Fruit fly (Drosophila melanogaster): ENCODE results near the gene CG17776.

CG17776 gene

dm6 chrX:2172420-2172827 lies 12.1 kb upstream of the CG17776 start, which contains the start of gene ND-B14.5A (continued):
- TF ChIP-seq gro (GFP tag; optimal IDR thresholded peaks at IDR 0.05) (peak; percentile 3), ato (GFP tag; IDR thresholded peaks at IDR 0.05; ENCODE audit: partially characterized antibody) (peak; percentile 97), Pdp1 (GFP tag; optimal IDR thresholded peaks at IDR 0.05) (peak in 1 of 2 experiments; percentile 92), Neu2 (GFP tag; optimal IDR thresholded peaks at IDR 0.05; ENCODE audit: borderline replicate concordance) (no peak), crp (GFP tag; optimal IDR thresholded peaks at IDR 0.05) (peak in 1 of 2 experiments; percentile 64), CG8388 (GFP tag; optimal IDR thresholded peaks at IDR 0.05) (no peak), ham (GFP tag; IDR thresholded peaks at IDR 0.05) (no peak), CG16815 (GFP tag; optimal IDR thresholded peaks at IDR 0.05) (no peak), Opbp (GFP tag; IDR thresholded peaks at IDR 0.05; ENCODE audit: partially characterized antibody) (peak; percentile 96), Ssrp (tag; optimal IDR thresholded peaks at IDR 0.05) (no peak), slp2 (GFP tag; optimal IDR thresholded peaks at IDR 0.05) (no peak), CG8290 (GFP tag; optimal IDR thresholded peaks at IDR 0.05) (no peak), CG8290 (tag; optimal IDR thresholded peaks at IDR 0.05) (peak in 1 of 2 experiments; percentile 27), hb (GFP tag; IDR thresholded peaks at IDR 0.05; ENCODE audit: partially characterized antibody) (peak; percentile 96), CG42726 (GFP tag; IDR thresholded peaks at IDR 0.05; ENCODE audit: partially characterized antibody) (peak; percentile 83), Dll (GFP tag; IDR thresholded peaks at IDR 0.05; ENCODE audit: partially characterized antibody) (peak; percentile 92), ci (GFP tag; IDR thresholded peaks at IDR 0.05) (peak; percentile 29; the same call in 1 of the 3 replicates), CG1603 (tag; optimal IDR thresholded peaks at IDR 0.05) (peak; percentile 65), jing (GFP tag; optimal IDR thresholded peaks at IDR 0.05) (no peak), CG6654 (GFP tag; optimal IDR thresholded peaks at IDR 0.05) (no peak), wor (GFP tag; IDR thresholded peaks at IDR 0.05) (no peak), al (GFP tag; IDR thresholded peaks at IDR 0.05) (no peak), CG5245 (GFP tag; optimal IDR thresholded peaks at IDR 0.05) (no peak), pros (GFP tag; optimal IDR thresholded peaks at IDR 0.05) (no peak), CG2129 (GFP tag; IDR thresholded peaks at IDR 0.05; ENCODE audit: partially characterized antibody) (peak; percentile 83), Rx (GFP tag; IDR thresholded peaks at IDR 0.05) (no peak), nerfin-2 (GFP tag; IDR thresholded peaks at IDR 0.05; ENCODE audit: partially characterized antibody) (peak; percentile 99), MESR4 (GFP tag; optimal IDR thresholded peaks at IDR 0.05) (peak; percentile 58), CG10979 (tag; optimal IDR thresholded peaks at IDR 0.05) (no peak), hbn (GFP tag; IDR thresholded peaks at IDR 0.05; ENCODE audit: partially characterized antibody) (peak; percentile 87), Hmx (GFP tag; optimal IDR thresholded peaks at IDR 0.05) (no peak), CG12659 (GFP tag; optimal IDR thresholded peaks at IDR 0.05) (peak; percentile 48), cwo (GFP tag; optimal IDR thresholded peaks at IDR 0.05) (no peak), ken (GFP tag; IDR thresholded peaks at IDR 0.05) (no peak), CTCF (GFP tag; optimal IDR thresholded peaks at IDR 0.05) (peak; percentile 5), grau (tag; optimal IDR thresholded peaks at IDR 0.05) (peak; percentile 7), Dref (GFP tag; IDR thresholded peaks at IDR 0.05) (peak; percentile 97), Fer1 (GFP tag; optimal IDR thresholded peaks at IDR 0.05) (peak; percentile 4), zen2 (GFP tag; IDR thresholded peaks at IDR 0.05; ENCODE audit: partially characterized antibody) (peak; percentile 94), Hr51 (GFP tag; optimal IDR thresholded peaks at IDR 0.05) (no peak), dmrt11E (tag; optimal IDR thresholded peaks at IDR 0.05) (no peak), grn (GFP tag; optimal IDR thresholded peaks at IDR 0.05) (no peak), Doc3 (GFP tag; IDR thresholded peaks at IDR 0.05; ENCODE audit: partially characterized antibody) (peak; percentile 85), HLH54F (GFP tag; optimal IDR thresholded peaks at IDR 0.05) (peak; percentile 2), hkb (optimal IDR thresholded peaks at IDR 0.05) (no peak), hkb (GFP tag; IDR thresholded peaks at IDR 0.05) (no peak), Sox102F (GFP tag; optimal IDR thresholded peaks at IDR 0.05) (no peak), HLH4C (GFP tag; IDR thresholded peaks at IDR 0.05; ENCODE audit: partially characterized antibody) (peak; percentile 98), tna (GFP tag; IDR thresholded peaks at IDR 0.05; ENCODE audit: partially characterized antibody) (peak; percentile 98), onecut (GFP tag; IDR thresholded peaks at IDR 0.05) (peak; percentile 49)
